Worm (Caenorhabditis elegans) whole organism, L2 larva: Measurements from ENCODE around the gene pkn-1.

Source experiments
- C34F6.9 ChIP-seq: fragments of 150-350 bp; optimal IDR thresholded peaks from 2 replicates; lab custom pipeline; 2014; ENCODE audit warnings: missing biosample characterization, missing genetic modification characterization
- F13H6.1 ChIP-seq: sonication (generic microtip); optimal IDR thresholded peaks from 2 replicates; lab custom pipeline; 2016; ENCODE audit warnings: missing genetic modification characterization, missing compliant biosample characterization
- R02D3.7 ChIP-seq: fragments of 150-350 bp; optimal IDR thresholded peaks from 2 replicates; lab custom pipeline; 2014; ENCODE audit warnings: missing biosample characterization, missing genetic modification characterization
- Y55F3AM.14 ChIP-seq: fragments of 200-800 bp; sonication (Bioruptor generic); optimal IDR thresholded peaks from 2 replicates; lab custom pipeline; 2018; ENCODE audit warnings: mild to moderate bottlenecking, missing genetic modification characterization, missing compliant biosample characterization
- ZK546.5 ChIP-seq: sonication (generic microtip); optimal IDR thresholded peaks from 2 replicates; lab custom pipeline; 2017; ENCODE audit warnings: missing biosample characterization, missing genetic modification characterization
- alr-1 ChIP-seq: fragments of 150-350 bp; optimal IDR thresholded peaks from 2 replicates; lab custom pipeline; 2014; ENCODE audit warnings: missing biosample characterization, missing genetic modification characterization
- aly-2 ChIP-seq: fragments of 150-350 bp; optimal IDR thresholded peaks from 2 replicates; lab custom pipeline; 2014; ENCODE audit warnings: missing biosample characterization, missing genetic modification characterization
- ama-1 ChIP-seq: fragments of 150-350 bp; optimal IDR thresholded peaks from 2 replicates; lab custom pipeline; 2018; ENCODE audit warnings: inconsistent platforms
- blmp-1 ChIP-seq: sonication (generic microtip); optimal IDR thresholded peaks from 2 replicates; lab custom pipeline; 2017; ENCODE audit warnings: missing genetic modification characterization, mild to moderate bottlenecking, missing compliant biosample characterization, antibody characterized with exemption, moderate library complexity; ENCODE audit not compliant: insufficient read depth
- ceh-16 ChIP-seq: fragments of 150-350 bp; optimal IDR thresholded peaks from 2 replicates; lab custom pipeline; 2014; ENCODE audit warnings: missing biosample characterization, missing genetic modification characterization
- ceh-82 ChIP-seq: fragments of 150-350 bp; optimal IDR thresholded peaks from 2 replicates; lab custom pipeline; 2014; ENCODE audit warnings: missing biosample characterization, missing genetic modification characterization
- crh-2 ChIP-seq: sonication (generic microtip); optimal IDR thresholded peaks from 2 replicates; lab custom pipeline; 2017; ENCODE audit warnings: missing biosample characterization, missing genetic modification characterization
- dmd-4 ChIP-seq: sonication (generic microtip); optimal IDR thresholded peaks from 2 replicates; lab custom pipeline; 2017; ENCODE audit warnings: missing biosample characterization, missing genetic modification characterization
- egl-27 ChIP-seq: sonication (generic microtip); optimal IDR thresholded peaks from 3 replicates; lab custom pipeline; 2017; ENCODE audit warnings: missing biosample characterization, missing genetic modification reagents, missing genetic modification characterization
- elt-1 ChIP-seq: fragments of 150-350 bp; optimal IDR thresholded peaks from 2 replicates; lab custom pipeline; 2014; ENCODE audit warnings: missing biosample characterization, missing genetic modification characterization
- elt-3 ChIP-seq: sonication (generic microtip); optimal IDR thresholded peaks from 2 replicates; lab custom pipeline; 2017; ENCODE audit warnings: missing biosample characterization, missing genetic modification characterization
- fos-1 ChIP-seq: fragments of 150-350 bp; optimal IDR thresholded peaks from 2 replicates; lab custom pipeline; 2014; ENCODE audit warnings: missing biosample characterization, missing genetic modification characterization
- gmeb-1 ChIP-seq: fragments of 150-350 bp; optimal IDR thresholded peaks from 2 replicates; lab custom pipeline; 2014; ENCODE audit warnings: missing biosample characterization, missing genetic modification characterization
- lin-11 ChIP-seq: fragments of 150-350 bp; sonication (generic microtip); optimal IDR thresholded peaks from 2 replicates; lab custom pipeline; 2014; ENCODE audit warnings: missing biosample characterization, missing genetic modification characterization, inconsistent platforms, mixed read lengths
- lin-13 ChIP-seq: fragments of 150-350 bp; optimal IDR thresholded peaks from 2 replicates; lab custom pipeline; 2014; ENCODE audit warnings: missing biosample characterization, missing genetic modification reagents, missing genetic modification characterization
- lin-39 ChIP-seq: fragments of 150-350 bp; optimal IDR thresholded peaks from 2 replicates; lab custom pipeline; 2014; ENCODE audit warnings: missing biosample characterization, missing genetic modification reagents, missing genetic modification characterization
- lsy-2 ChIP-seq, 2 experiments: fragments of 150-350 bp in 1 of 2; sonication (generic microtip) in 1 of 2; optimal IDR thresholded peaks; 2 replicates each; lab custom pipeline; 2014 to 2017; ENCODE audit warnings: missing biosample characterization in 2 of 2, missing genetic modification characterization in 2 of 2
- mab-5 ChIP-seq: fragments of 150-350 bp; optimal IDR thresholded peaks from 2 replicates; lab custom pipeline; 2014; ENCODE audit warnings: missing biosample characterization, missing genetic modification characterization
- mbf-1 ChIP-seq: sonication (generic microtip); optimal IDR thresholded peaks from 2 replicates; lab custom pipeline; 2017; ENCODE audit warnings: missing biosample characterization, missing genetic modification characterization
- mdl-1 ChIP-seq, 2 experiments: fragments of 150-350 bp in 1 of 2; sonication (generic microtip) in 1 of 2; optimal IDR thresholded peaks; 2 replicates each; lab custom pipeline; 2017; ENCODE audit warnings: missing biosample characterization in 2 of 2, missing genetic modification characterization in 2 of 2
- nhr-10 ChIP-seq: sonication (generic microtip); optimal IDR thresholded peaks from 2 replicates; lab custom pipeline; 2017; ENCODE audit warnings: missing biosample characterization, missing genetic modification characterization
- nhr-11 ChIP-seq: fragments of 150-350 bp; optimal IDR thresholded peaks from 2 replicates; lab custom pipeline; 2014; ENCODE audit warnings: missing biosample characterization, missing genetic modification characterization
- nhr-12 ChIP-seq: fragments of 150-350 bp; optimal IDR thresholded peaks from 2 replicates; lab custom pipeline; 2014; ENCODE audit warnings: missing biosample characterization, missing genetic modification characterization
- nhr-129 ChIP-seq: fragments of 150-350 bp; optimal IDR thresholded peaks from 2 replicates; lab custom pipeline; 2014; ENCODE audit warnings: missing biosample characterization, missing genetic modification characterization
- nhr-21 ChIP-seq: fragments of 150-350 bp; optimal IDR thresholded peaks from 2 replicates; lab custom pipeline; 2014; ENCODE audit warnings: missing biosample characterization, missing genetic modification characterization
- nhr-23 ChIP-seq: fragments of 150-350 bp; optimal IDR thresholded peaks from 2 replicates; lab custom pipeline; 2014; ENCODE audit warnings: missing biosample characterization, missing genetic modification reagents, missing genetic modification characterization
- nhr-237 ChIP-seq: fragments of 150-350 bp; optimal IDR thresholded peaks from 2 replicates; lab custom pipeline; 2014; ENCODE audit warnings: missing biosample characterization, missing genetic modification characterization
- nhr-25 ChIP-seq: fragments of 150-350 bp; sonication (generic microtip); optimal IDR thresholded peaks from 3 replicates; lab custom pipeline; 2014; ENCODE audit warnings: missing biosample characterization, missing genetic modification characterization
- nhr-6 ChIP-seq: fragments of 150-350 bp; optimal IDR thresholded peaks from 2 replicates; lab custom pipeline; 2014; ENCODE audit warnings: missing biosample characterization, missing genetic modification characterization
- nhr-77 ChIP-seq: fragments of 150-350 bp; optimal IDR thresholded peaks from 2 replicates; lab custom pipeline; 2014; ENCODE audit warnings: missing biosample characterization, missing genetic modification characterization
- peb-1 ChIP-seq: fragments of 150-350 bp; optimal IDR thresholded peaks from 2 replicates; lab custom pipeline; 2014; ENCODE audit warnings: missing biosample characterization, missing genetic modification characterization
- sem-4 ChIP-seq: fragments of 150-350 bp; optimal IDR thresholded peaks from 2 replicates; lab custom pipeline; 2014; ENCODE audit warnings: missing biosample characterization, missing genetic modification reagents, missing genetic modification characterization
- skn-1 ChIP-seq: sonication (generic microtip); optimal IDR thresholded peaks from 2 replicates; lab custom pipeline; 2017; ENCODE audit warnings: missing biosample characterization, missing genetic modification characterization
- sma-3 ChIP-seq: sonication (generic microtip); optimal IDR thresholded peaks from 2 replicates; lab custom pipeline; 2016; ENCODE audit warnings: missing genetic modification reagents, missing genetic modification characterization, missing compliant biosample characterization
- sma-9 ChIP-seq, 2 experiments: fragments of 150-350 bp in 1 of 2; sonication (generic microtip) in 1 of 2; optimal IDR thresholded peaks; 2 replicates each; lab custom pipeline; 2014 to 2016; ENCODE audit warnings: missing genetic modification characterization in 2 of 2, mild to moderate bottlenecking in 1 of 2, missing biosample characterization in 1 of 2, missing compliant biosample characterization in 1 of 2, missing genetic modification reagents in 1 of 2, moderate library complexity in 1 of 2
- snpc-4 ChIP-seq: fragments of 150-350 bp; optimal IDR thresholded peaks from 2 replicates; lab custom pipeline; 2014; ENCODE audit warnings: missing biosample characterization, missing genetic modification characterization
- unc-39 ChIP-seq: fragments of 150-350 bp; optimal IDR thresholded peaks from 2 replicates; lab custom pipeline; 2014; ENCODE audit warnings: missing biosample characterization, missing genetic modification characterization
- unc-55 ChIP-seq: fragments of 150-350 bp; sonication (generic microtip); optimal IDR thresholded peaks from 3 replicates; lab custom pipeline; 2014; ENCODE audit warnings: missing biosample characterization, missing genetic modification reagents, missing genetic modification characterization
- unc-62 ChIP-seq: fragments of 150-350 bp; optimal IDR thresholded peaks from 2 replicates; lab custom pipeline; 2014; ENCODE audit warnings: missing biosample characterization, missing genetic modification reagents, missing genetic modification characterization
- zag-1 ChIP-seq: fragments of 150-350 bp; optimal IDR thresholded peaks from 2 replicates; lab custom pipeline; 2014; ENCODE audit warnings: missing biosample characterization, missing genetic modification characterization
- ztf-1 ChIP-seq: fragments of 200-800 bp; sonication (Bioruptor generic); conservative IDR thresholded peaks from 2 replicates; pipeline ENCODE4 v1.3.6; 2022; ENCODE audit warnings: missing genetic modification characterization, missing compliant biosample characterization
- ztf-11 ChIP-seq: sonication (generic microtip); optimal IDR thresholded peaks from 2 replicates; lab custom pipeline; 2017; ENCODE audit warnings: missing biosample characterization, missing genetic modification characterization
- ztf-4 ChIP-seq: fragments of 150-350 bp; optimal IDR thresholded peaks from 2 replicates; lab custom pipeline; 2014; ENCODE audit warnings: missing biosample characterization, missing genetic modification characterization

pkn-1 gene

ce11 chrX:10376989-10377388 is 20.1 kb upstream of the pkn-1 start:
- no peak for TF ChIP-seq nhr-11 (tag; lab: Kevin White, UChicago)
- peak; percentile 8 for TF ChIP-seq C34F6.9

ce11 chrX:10377663-10378062 is 19.4 kb upstream of the pkn-1 start:
- TF ChIP-seq ama-1 (lab: Kevin White, UChicago) = peak; percentile 28
- TF ChIP-seq unc-39 (tag; lab: Kevin White, UChicago) = no peak
- TF ChIP-seq blmp-1 (tag; lab: Kevin White, UChicago) = peak; percentile 52
- TF ChIP-seq elt-3 = no peak
- TF ChIP-seq nhr-12 (tag; lab: Kevin White, UChicago) = no peak
- TF ChIP-seq egl-27 = peak; percentile 88
- peak; percentile 94 for TF ChIP-seq C34F6.9
- peak; percentile 56 for TF ChIP-seq unc-55 (GFP tag; lab: Kevin White, UChicago)
- TF ChIP-seq skn-1 (tag; lab: Kevin White, UChicago) = no peak
- TF ChIP-seq fos-1 (tag; lab: Kevin White, UChicago) = peak; percentile 86
- peak; percentile 95 for TF ChIP-seq nhr-25
- peak; percentile 72 for TF ChIP-seq snpc-4 (tag; lab: Kevin White, UChicago)
- TF ChIP-seq ztf-4 (tag; lab: Kevin White, UChicago) = peak; percentile 87
- TF ChIP-seq peb-1 (tag; lab: Kevin White, UChicago) = no peak
- peak; percentile 18 for TF ChIP-seq dmd-4 (tag; lab: Kevin White, UChicago)
- TF ChIP-seq unc-62 (GFP tag; lab: Kevin White, UChicago) = peak; percentile 76
- no peak for TF ChIP-seq ztf-11
- no peak for TF ChIP-seq nhr-23 (tag; lab: Kevin White, UChicago)
- peak; percentile 49 for TF ChIP-seq zag-1 (tag; lab: Kevin White, UChicago)
- no peak for TF ChIP-seq lin-39 (tag; lab: Kevin White, UChicago)
- TF ChIP-seq ceh-16 (tag; lab: Kevin White, UChicago) = no peak
- TF ChIP-seq ceh-82 (tag; lab: Kevin White, UChicago) = peak; percentile 19
- TF ChIP-seq nhr-21 (tag; lab: Kevin White, UChicago) = peak; percentile 91
- no peak for TF ChIP-seq ZK546.5
- peak; percentile 78 to 94 for TF ChIP-seq lsy-2 (tag; optimal IDR thresholded peaks at IDR 0.05; lab: Kevin White, UChicago)
- TF ChIP-seq crh-2 (tag; lab: Kevin White, UChicago) = peak; percentile 97
- TF ChIP-seq aly-2 (tag; lab: Kevin White, UChicago) = no peak
- TF ChIP-seq elt-1 (tag; lab: Kevin White, UChicago) = no peak
- peak; percentile 93 for TF ChIP-seq sem-4
- no peak for TF ChIP-seq nhr-10 (tag; lab: Kevin White, UChicago)
- TF ChIP-seq nhr-237 (tag; lab: Kevin White, UChicago) = peak; percentile 31
- peak in 1 of 2 experiments; percentile 90 for TF ChIP-seq mdl-1 (tag; optimal IDR thresholded peaks at IDR 0.05; lab: Kevin White, UChicago)
- no peak for TF ChIP-seq alr-1 (tag; lab: Kevin White, UChicago)
- TF ChIP-seq lin-11 = peak; percentile 71
- peak; percentile 91 for TF ChIP-seq lin-13 (GFP tag; lab: Kevin White, UChicago)
- TF ChIP-seq sma-9 (GFP tag; optimal IDR thresholded peaks at IDR 0.05; lab: Kevin White, UChicago) = peak; percentile 96
- no peak for TF ChIP-seq sma-9 (tag; optimal IDR thresholded peaks at IDR 0.05; lab: Kevin White, UChicago)
- no peak for TF ChIP-seq R02D3.7 (tag; lab: Kevin White, UChicago)
- TF ChIP-seq ztf-1 (GFP tag; lab: Robert Waterston, UW) = no peak
- TF ChIP-seq nhr-77 (tag; lab: Kevin White, UChicago) = peak; percentile 20
- TF ChIP-seq nhr-11 (tag; lab: Kevin White, UChicago) = no peak
- TF ChIP-seq gmeb-1 (tag; lab: Kevin White, UChicago) = peak; percentile 85
- TF ChIP-seq mab-5 = peak; percentile 94
- TF ChIP-seq Y55F3AM.14 (GFP tag; lab: Kevin White, UChicago) = no peak
- peak; percentile 90 for TF ChIP-seq nhr-129 (tag; lab: Kevin White, UChicago)
- peak; percentile 90 for TF ChIP-seq sma-3 (GFP tag; lab: Kevin White, UChicago)
- peak; percentile 93 for TF ChIP-seq F13H6.1
- TF ChIP-seq mbf-1 (tag; lab: Kevin White, UChicago) = no peak
- peak; percentile 90 for TF ChIP-seq nhr-6 (tag; lab: Kevin White, UChicago)
